Worm (Caenorhabditis elegans): ENCODE data around the gene sre-9.

The sre-9 gene

DNA sequence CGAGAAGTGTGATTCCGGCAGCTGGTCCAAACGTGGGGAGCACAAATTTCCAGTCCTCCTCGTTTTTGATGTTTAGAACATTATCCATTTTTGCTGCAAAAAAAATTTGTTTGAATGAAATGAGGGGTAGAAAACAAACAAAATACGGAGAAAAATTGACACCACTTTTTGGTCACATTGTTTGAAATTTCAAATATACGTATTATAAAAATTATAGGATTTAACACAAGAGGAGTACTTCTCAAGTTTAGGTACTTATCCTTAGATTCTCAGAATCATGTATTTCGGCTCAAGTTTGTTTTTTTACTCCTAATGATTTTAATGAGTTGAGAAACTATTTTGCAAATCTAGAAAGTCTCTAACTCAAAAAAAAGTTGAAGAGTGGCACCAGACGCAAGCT, 2.8 kb upstream of the sre-9 start, which contains the start of gene C17E7.12:
Gene C17E7.12, minus strand, starts transcription at position 101 of the 400 bp plus-strand sequence.
- TF ChIP-seq mml-1 (tag; optimal IDR thresholded peaks at IDR 0.05) (no peak), skn-1 (tag; optimal IDR thresholded peaks at IDR 0.05) (no peak), nhr-43 (tag; optimal IDR thresholded peaks at IDR 0.05; ENCODE audit: poor library complexity, severe bottlenecking) (no peak), R02D3.7 (tag; optimal IDR thresholded peaks at IDR 0.05) (no peak), elt-1 (tag; optimal IDR thresholded peaks at IDR 0.05) (no peak), nhr-76 (tag; optimal IDR thresholded peaks at IDR 0.05) (no peak), nhr-237 (tag; optimal IDR thresholded peaks at IDR 0.05) (no peak), ceh-16 (tag; optimal IDR thresholded peaks at IDR 0.05) (no peak), nhr-25 (tag; optimal IDR thresholded peaks at IDR 0.05) (no peak)

- no peak for TF ChIP-seq elt-1 (tag; optimal IDR thresholded peaks at IDR 0.05)
- no peak for TF ChIP-seq fkh-2 (tag; optimal IDR thresholded peaks at IDR 0.05)
- TF ChIP-seq unc-39 (tag; optimal IDR thresholded peaks at IDR 0.05), result no peak
- no peak for TF ChIP-seq lsy-12 (tag; optimal IDR thresholded peaks at IDR 0.05)
- no peak for TF ChIP-seq nhr-237 (tag; optimal IDR thresholded peaks at IDR 0.05)
- no peak for TF ChIP-seq nhr-25 (tag; optimal IDR thresholded peaks at IDR 0.05)
- no peak for TF ChIP-seq elt-3 (tag; optimal IDR thresholded peaks at IDR 0.05)
- TF ChIP-seq nhr-12 (tag; optimal IDR thresholded peaks at IDR 0.05), result no peak
- TF ChIP-seq pha-4 (tag; optimal IDR thresholded peaks at IDR 0.05), result no peak
- no peak for TF ChIP-seq nhr-67 (tag; optimal IDR thresholded peaks at IDR 0.05)
- TF ChIP-seq aly-2 (tag; optimal IDR thresholded peaks at IDR 0.05), result no peak
- no peak for TF ChIP-seq fos-1 (tag; optimal IDR thresholded peaks at IDR 0.05)
- TF ChIP-seq nfya-1 (tag; optimal IDR thresholded peaks at IDR 0.05; ENCODE audit: insufficient read depth), result no peak
- TF ChIP-seq nhr-77 (tag; optimal IDR thresholded peaks at IDR 0.05), result no peak
- no peak for TF ChIP-seq zag-1 (tag; optimal IDR thresholded peaks at IDR 0.05)
- TF ChIP-seq daf-12 (tag; optimal IDR thresholded peaks at IDR 0.05), result no peak
These were observed 2.3 kb upstream of the sre-9 start, which contains the start of gene C17E7.4 for ce11 chrV:3892361-3892904. TSS of gene C17E7.4 (plus strand) at chrV:3892854.

DNA sequence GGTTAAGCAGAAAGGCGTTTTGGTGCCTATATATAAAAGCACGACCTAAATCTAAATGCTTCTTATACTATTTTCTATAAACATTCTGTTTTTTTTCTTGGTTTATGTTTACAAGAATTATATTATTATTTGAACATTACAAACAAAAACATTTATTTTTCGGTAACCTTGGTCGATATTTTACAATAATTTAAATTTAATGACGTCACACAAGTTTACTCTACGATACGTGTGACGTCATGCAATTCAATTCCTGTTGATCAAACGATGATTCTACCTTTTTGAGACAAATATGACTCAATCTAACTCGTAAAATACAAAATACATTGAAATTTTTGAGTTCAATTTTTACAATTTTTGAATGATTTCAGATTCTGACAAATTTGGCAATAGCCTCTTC, 1.3 kb downstream of the sre-9 start:
- TF ChIP-seq elt-3 (tag; optimal IDR thresholded peaks at IDR 0.05), result no peak
- TF ChIP-seq elt-2 (tag; optimal IDR thresholded peaks at IDR 0.05), result no peak
- no peak for TF ChIP-seq unc-39 (tag; optimal IDR thresholded peaks at IDR 0.05)
- no peak for TF ChIP-seq aly-2 (tag; optimal IDR thresholded peaks at IDR 0.05)
- TF ChIP-seq ZK546.5 (tag; optimal IDR thresholded peaks at IDR 0.05), result no peak
- TF ChIP-seq mml-1 (tag; optimal IDR thresholded peaks at IDR 0.05), result no peak
- no peak for TF ChIP-seq ceh-82 (tag; optimal IDR thresholded peaks at IDR 0.05)
- no peak for TF ChIP-seq nhr-23 (tag; optimal IDR thresholded peaks at IDR 0.05)
- TF ChIP-seq sea-2 (GFP tag; optimal IDR thresholded peaks at IDR 0.05), result no peak
- TF ChIP-seq ztf-11 (tag; optimal IDR thresholded peaks at IDR 0.05), result no peak
- TF ChIP-seq skn-1 (tag; optimal IDR thresholded peaks at IDR 0.05), result no peak
- no peak for TF ChIP-seq lin-15B (tag; optimal IDR thresholded peaks at IDR 0.05)
- no peak for TF ChIP-seq nhr-25 (tag; optimal IDR thresholded peaks at IDR 0.05)
- TF ChIP-seq hmg-11 (tag; optimal IDR thresholded peaks at IDR 0.05), result no peak
- no peak for TF ChIP-seq R02D3.7 (tag; optimal IDR thresholded peaks at IDR 0.05)
- TF ChIP-seq ama-1 (optimal IDR thresholded peaks at IDR 0.05), result no peak

ce11 chrV:3900102-3900501, 5.3 kb downstream of the sre-9 start, which contains the start of gene irld-22:
TSS of gene irld-22 (minus strand) at chrV:3900202.
- no peak for TF ChIP-seq nhr-67 (tag; optimal IDR thresholded peaks at IDR 0.05)
- TF ChIP-seq nhr-237 (tag; optimal IDR thresholded peaks at IDR 0.05), result no peak
- TF ChIP-seq ama-1 (optimal IDR thresholded peaks at IDR 0.05), result no peak
- no peak for TF ChIP-seq mdl-1 (tag; optimal IDR thresholded peaks at IDR 0.05)
- no peak for TF ChIP-seq eor-1 (tag; optimal IDR thresholded peaks at IDR 0.05)
- TF ChIP-seq R02D3.7 (tag; optimal IDR thresholded peaks at IDR 0.05), result no peak
- TF ChIP-seq ztf-11 (tag; optimal IDR thresholded peaks at IDR 0.05), result no peak
- no peak for TF ChIP-seq daf-12 (tag; optimal IDR thresholded peaks at IDR 0.05)
- TF ChIP-seq unc-39 (tag; optimal IDR thresholded peaks at IDR 0.05), result no peak

- TF ChIP-seq aly-2 (tag; optimal IDR thresholded peaks at IDR 0.05) (no peak), ceh-16 (tag; optimal IDR thresholded peaks at IDR 0.05) (no peak)
These were observed 7.8 kb downstream of the sre-9 start, which contains the start of the genes str-229 and srh-190 for ce11 chrV:3902458-3903157. TSS of gene str-229 (minus strand) at chrV:3902558. TSS of gene srh-190 (plus strand) at chrV:3903107.

Data from whole organism, L3 larva.